Fruit fly (Drosophila melanogaster) whole organism, pupa: ENCODE results near the gene CG34279.

Source experiments
- CG10348 ChIP-seq: fragments of 200-800 bp; sonication (Bioruptor generic); IDR thresholded peaks from 2 replicates; pipeline ENCODE4 v1.3.6; 2022; ENCODE audit warnings: missing biosample characterization, missing genetic modification characterization
- CG14655 ChIP-seq: fragments of 200-800 bp; sonication (Bioruptor generic); optimal IDR thresholded peaks from 3 replicates; lab custom pipeline; 2017; ENCODE audit warnings: mild to moderate bottlenecking, missing biosample characterization, missing genetic modification reagents, missing genetic modification characterization
- CG15710 ChIP-seq: fragments of 200-800 bp; sonication (Bioruptor generic); optimal IDR thresholded peaks from 2 replicates; lab custom pipeline; 2018; ENCODE audit warnings: missing biosample characterization, mild to moderate bottlenecking, missing genetic modification characterization, moderate library complexity
- CG17806 ChIP-seq: fragments of 200-800 bp; sonication (Bioruptor generic); optimal IDR thresholded peaks from 2 replicates; lab custom pipeline; 2018; ENCODE audit warnings: missing biosample characterization, mild to moderate bottlenecking, missing genetic modification characterization, moderate library complexity
- CG32121 ChIP-seq: fragments of 200-800 bp; sonication (Bioruptor generic); IDR thresholded peaks from 2 replicates; pipeline ENCODE4 v1.3.6; 2022; ENCODE audit warnings: missing biosample characterization, missing genetic modification characterization
- D1 ChIP-seq: fragments of 200-800 bp; sonication (Bioruptor generic); optimal IDR thresholded peaks from 2 replicates; lab custom pipeline; 2018; ENCODE audit warnings: missing biosample characterization, mild to moderate bottlenecking, missing genetic modification characterization, moderate library complexity
- rn ChIP-seq: fragments of 200-800 bp; sonication (Bioruptor generic); IDR thresholded peaks from 2 replicates; pipeline ENCODE4 v1.3.6; 2022; ENCODE audit warnings: missing biosample characterization, missing genetic modification characterization

DNA sequence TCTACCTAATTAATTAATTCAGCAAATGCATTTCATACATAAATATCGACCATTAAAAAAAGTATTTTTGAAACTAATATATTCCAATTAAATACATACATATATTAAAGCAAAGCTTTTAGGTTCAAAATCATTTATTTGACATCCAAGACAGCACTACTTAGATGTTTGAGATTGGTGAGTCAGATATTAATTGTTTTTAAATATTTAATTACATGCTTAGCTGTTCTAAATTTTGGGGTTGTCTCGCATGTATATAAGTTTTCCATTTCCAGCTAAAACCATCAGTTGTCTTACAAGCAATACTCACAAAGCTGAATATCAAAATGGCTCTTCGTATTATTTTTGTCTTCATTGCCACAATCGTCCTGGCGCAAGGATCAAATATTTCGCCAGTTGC lies 15.4 kb upstream of the CG34279 start, which contains the start of gene CG42834:
- TF ChIP-seq CG14655 (GFP tag; lab: Kevin White, UChicago): no peak
- no peak for TF ChIP-seq CG15710 (tag; lab: Kevin White, UChicago)
- TF ChIP-seq D1 (tag; lab: Kevin White, UChicago): no peak
- no peak for TF ChIP-seq CG32121
- no peak for TF ChIP-seq CG17806 (tag; lab: Kevin White, UChicago)
- TF ChIP-seq CG10348: no peak
- TF ChIP-seq rn (GFP tag; lab: Robert Waterston, UW): no peak
